Worm (Caenorhabditis elegans) whole organism, mixed stage, embryonic: ENCODE measurements around the gene C17H11.1.

ENCODE experiments used
- M03D4.4 ChIP-seq: sonication (generic microtip); optimal IDR thresholded peaks from 2 replicates; lab custom pipeline; 2017; ENCODE audit warnings: mild to moderate bottlenecking, missing genetic modification characterization, missing compliant biosample characterization
- bed-3 ChIP-seq: fragments of 200-800 bp; sonication (Bioruptor generic); optimal IDR thresholded peaks from 3 replicates; lab custom pipeline; 2018; ENCODE audit warnings: mild to moderate bottlenecking, missing genetic modification characterization, moderate library complexity, missing compliant biosample characterization
- blmp-1 ChIP-seq: fragments of 150-350 bp; optimal IDR thresholded peaks from 2 replicates; lab custom pipeline; 2014; ENCODE audit warnings: missing biosample characterization, missing genetic modification characterization
- ceh-39 ChIP-seq: fragments of 150-350 bp; optimal IDR thresholded peaks from 2 replicates; lab custom pipeline; 2014; ENCODE audit warnings: missing biosample characterization, missing genetic modification characterization
- ceh-43 ChIP-seq: fragments of 200-800 bp; sonication (Bioruptor generic); optimal IDR thresholded peaks from 2 replicates; lab custom pipeline; 2018; ENCODE audit warnings: mild to moderate bottlenecking, missing genetic modification characterization, moderate library complexity, missing compliant biosample characterization
- ceh-83 ChIP-seq: fragments of 200-800 bp; sonication (Bioruptor generic); optimal IDR thresholded peaks from 2 replicates; lab custom pipeline; 2018; ENCODE audit warnings: mild to moderate bottlenecking, missing genetic modification characterization, missing compliant biosample characterization
- ces-1 ChIP-seq: fragments of 150-350 bp; optimal IDR thresholded peaks from 2 replicates; lab custom pipeline; 2014; ENCODE audit warnings: missing biosample characterization, missing genetic modification reagents, missing genetic modification characterization
- cnd-1 ChIP-seq: fragments of 200-800 bp; sonication (Bioruptor generic); optimal IDR thresholded peaks from 2 replicates; lab custom pipeline; 2018; ENCODE audit warnings: mild to moderate bottlenecking, missing genetic modification characterization, missing compliant biosample characterization
- drap-1 ChIP-seq: fragments of 200-800 bp; sonication (Bioruptor generic); optimal IDR thresholded peaks from 3 replicates; lab custom pipeline; 2018; ENCODE audit warnings: mild to moderate bottlenecking, missing genetic modification characterization, missing compliant biosample characterization
- elt-1 ChIP-seq: sonication (generic microtip); optimal IDR thresholded peaks from 2 replicates; lab custom pipeline; 2017; ENCODE audit warnings: missing genetic modification characterization, mild to moderate bottlenecking, missing compliant biosample characterization, antibody characterized with exemption, moderate library complexity, borderline replicate concordance; ENCODE audit not compliant: insufficient read depth
- elt-3 ChIP-seq: fragments of 150-350 bp; optimal IDR thresholded peaks from 2 replicates; lab custom pipeline; 2014; ENCODE audit warnings: missing biosample characterization, missing genetic modification characterization
- flh-1 ChIP-seq: fragments of 200-800 bp; sonication (Bioruptor generic); optimal IDR thresholded peaks from 2 replicates; lab custom pipeline; 2018; ENCODE audit warnings: mild to moderate bottlenecking, missing genetic modification characterization, moderate library complexity, missing compliant biosample characterization
- ham-2 ChIP-seq: fragments of 200-800 bp; sonication (Bioruptor generic); optimal IDR thresholded peaks from 2 replicates; lab custom pipeline; 2018; ENCODE audit warnings: mild to moderate bottlenecking, missing genetic modification characterization, missing compliant biosample characterization
- hlh-1 ChIP-seq: fragments of 150-350 bp; optimal IDR thresholded peaks from 2 replicates; lab custom pipeline; 2014; ENCODE audit warnings: missing biosample characterization, missing genetic modification reagents, missing genetic modification characterization
- lin-13 ChIP-seq: fragments of 150-350 bp; optimal IDR thresholded peaks from 2 replicates; lab custom pipeline; 2014; ENCODE audit warnings: missing biosample characterization, missing genetic modification characterization
- lin-32 ChIP-seq: fragments of 200-800 bp; sonication (Bioruptor generic); optimal IDR thresholded peaks from 2 replicates; lab custom pipeline; 2018; ENCODE audit warnings: mild to moderate bottlenecking, missing genetic modification characterization, missing compliant biosample characterization
- lsy-2 ChIP-seq: fragments of 150-350 bp; optimal IDR thresholded peaks from 2 replicates; lab custom pipeline; 2014; ENCODE audit warnings: missing biosample characterization, missing genetic modification characterization
- mab-5 ChIP-seq: fragments of 150-350 bp; optimal IDR thresholded peaks from 2 replicates; lab custom pipeline; 2014; ENCODE audit warnings: missing biosample characterization, missing genetic modification characterization
- mep-1 ChIP-seq: fragments of 150-350 bp; optimal IDR thresholded peaks from 2 replicates; lab custom pipeline; 2017; ENCODE audit warnings: missing biosample characterization, missing genetic modification reagents, missing genetic modification characterization, inconsistent platforms
- mls-2 ChIP-seq: sonication (generic microtip); optimal IDR thresholded peaks from 2 replicates; lab custom pipeline; 2016; ENCODE audit warnings: mild to moderate bottlenecking, missing genetic modification characterization, moderate library complexity, missing compliant biosample characterization
- nhr-2 ChIP-seq: fragments of 150-350 bp; optimal IDR thresholded peaks from 2 replicates; lab custom pipeline; 2014; ENCODE audit warnings: missing biosample characterization, missing genetic modification characterization
- nhr-237 ChIP-seq: fragments of 150-350 bp; optimal IDR thresholded peaks from 2 replicates; lab custom pipeline; 2014; ENCODE audit warnings: missing biosample characterization, missing genetic modification characterization
- nhr-28 ChIP-seq: fragments of 150-350 bp; optimal IDR thresholded peaks from 2 replicates; lab custom pipeline; 2014; ENCODE audit warnings: missing biosample characterization, missing genetic modification characterization
- nhr-76 ChIP-seq: sonication (generic microtip); optimal IDR thresholded peaks from 2 replicates; lab custom pipeline; 2017; ENCODE audit warnings: missing biosample characterization, missing genetic modification characterization
- pha-4 ChIP-seq: fragments of 150-350 bp; optimal IDR thresholded peaks from 2 replicates; lab custom pipeline; 2018; ENCODE audit warnings: missing biosample characterization, missing genetic modification reagents, missing genetic modification characterization
- sem-2 ChIP-seq: fragments of 200-800 bp; sonication (Bioruptor generic); optimal IDR thresholded peaks from 2 replicates; lab custom pipeline; 2018; ENCODE audit warnings: mild to moderate bottlenecking, missing genetic modification characterization, missing compliant biosample characterization
- snpc-4 ChIP-seq: fragments of 150-350 bp; optimal IDR thresholded peaks from 2 replicates; lab custom pipeline; 2014; ENCODE audit warnings: missing biosample characterization, missing genetic modification characterization
- sptf-1 ChIP-seq: sonication (generic microtip); optimal IDR thresholded peaks from 2 replicates; lab custom pipeline; 2017; ENCODE audit warnings: mild to moderate bottlenecking, missing genetic modification characterization, moderate library complexity, missing compliant biosample characterization
- tbx-8 ChIP-seq: fragments of 200-800 bp; sonication (Bioruptor generic); optimal IDR thresholded peaks from 2 replicates; lab custom pipeline; 2018; ENCODE audit warnings: mild to moderate bottlenecking, missing genetic modification characterization, moderate library complexity, missing compliant biosample characterization
- unc-120 ChIP-seq: sonication (generic microtip); optimal IDR thresholded peaks from 2 replicates; lab custom pipeline; 2017; ENCODE audit warnings: missing genetic modification characterization, missing compliant biosample characterization; ENCODE audit not compliant: poor library complexity, severe bottlenecking
- unc-39 ChIP-seq: fragments of 150-350 bp; optimal IDR thresholded peaks from 2 replicates; lab custom pipeline; 2014; ENCODE audit warnings: missing biosample characterization, missing genetic modification characterization
- unc-62 ChIP-seq: fragments of 150-350 bp; optimal IDR thresholded peaks from 2 replicates; lab custom pipeline; 2014; ENCODE audit warnings: missing biosample characterization, missing genetic modification reagents, missing genetic modification characterization
- zip-8 ChIP-seq: fragments of 150-350 bp; optimal IDR thresholded peaks from 2 replicates; lab custom pipeline; 2014; ENCODE audit warnings: missing biosample characterization, missing genetic modification characterization
- ztf-11 ChIP-seq: fragments of 150-350 bp; optimal IDR thresholded peaks from 2 replicates; lab custom pipeline; 2014; ENCODE audit warnings: missing biosample characterization, missing genetic modification characterization

The C17H11.1 gene

DNA sequence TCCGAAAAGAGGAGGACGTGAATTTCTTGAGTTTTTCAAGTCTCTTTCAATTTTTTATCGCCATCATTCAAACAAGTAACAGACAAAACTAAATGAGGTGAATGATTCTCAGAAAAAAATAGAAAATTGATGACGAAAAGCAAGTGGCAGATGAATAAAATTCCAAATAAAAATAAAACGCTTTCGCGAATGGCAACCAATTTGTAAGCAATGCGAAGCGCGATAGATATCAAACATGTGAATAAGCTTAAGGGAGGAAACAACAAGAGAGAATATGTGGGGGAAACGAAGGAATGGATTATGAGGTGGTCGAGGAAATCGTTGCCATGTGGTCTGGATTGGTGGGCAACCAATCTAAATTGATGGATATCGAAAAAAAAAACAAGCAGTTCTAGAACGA lies 30.8 kb downstream of the C17H11.1 start:
- TF ChIP-seq elt-1 (no peak), mab-5 (tag; lab: Kevin White, UChicago) (no peak), ces-1 (GFP tag; lab: Kevin White, UChicago) (peak; percentile 8), drap-1 (GFP tag; lab: Kevin White, UChicago) (no peak), unc-62 (no peak), lin-32 (GFP tag; lab: Kevin White, UChicago) (no peak)
- TF ChIP-seq, all 35 proteins: peak for 1

DNA sequence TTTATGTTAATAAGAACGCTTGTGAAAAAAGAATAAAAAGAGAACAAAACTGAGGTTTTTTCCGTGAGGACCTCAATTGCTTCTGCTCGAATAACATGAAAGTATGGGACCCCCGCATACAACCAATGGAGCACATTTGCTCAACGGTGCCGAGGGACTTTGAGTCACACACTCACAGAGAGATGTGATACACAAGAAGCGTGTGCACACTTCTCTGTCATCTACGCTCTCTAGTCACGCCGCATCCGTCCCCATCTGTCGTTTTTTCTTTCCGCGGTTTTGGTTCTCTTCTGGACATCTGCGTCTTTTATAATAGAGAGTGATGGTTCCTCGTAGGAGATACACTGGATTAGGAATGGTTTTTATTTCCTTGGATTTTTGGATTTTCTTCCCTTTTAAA lies 32.2 kb downstream of the C17H11.1 start:
- TF ChIP-seq flh-1 (GFP tag; lab: Kevin White, UChicago): no peak
- no peak for TF ChIP-seq blmp-1
- TF ChIP-seq ceh-83: no peak
- TF ChIP-seq lsy-2 (tag; lab: Kevin White, UChicago): peak; percentile 3
- peak; percentile 75 for TF ChIP-seq cnd-1
- TF ChIP-seq ceh-43 (GFP tag; lab: Kevin White, UChicago): no peak
- TF ChIP-seq zip-8 (tag; lab: Kevin White, UChicago): no peak
- TF ChIP-seq ceh-39: no peak
- no peak for TF ChIP-seq mls-2 (tag; lab: Kevin White, UChicago)
- no peak for TF ChIP-seq M03D4.4 (tag; lab: Kevin White, UChicago)
- TF ChIP-seq mep-1 (tag; lab: Kevin White, UChicago): peak; percentile 62
- peak; percentile 22 for TF ChIP-seq sptf-1 (tag; lab: Kevin White, UChicago)
- TF ChIP-seq lin-32 (GFP tag; lab: Kevin White, UChicago): peak; percentile 28
- TF ChIP-seq unc-62: peak; percentile 41
- no peak for TF ChIP-seq pha-4 (tag; lab: Kevin White, UChicago)
- TF ChIP-seq nhr-237 (tag; lab: Kevin White, UChicago): no peak
- TF ChIP-seq hlh-1 (tag; lab: Kevin White, UChicago): peak; percentile 5
- peak; percentile 35 for TF ChIP-seq unc-120 (tag; lab: Kevin White, UChicago)
- peak; percentile 26 for TF ChIP-seq ces-1 (GFP tag; lab: Kevin White, UChicago)
- peak; percentile 7 for TF ChIP-seq lin-13 (tag; lab: Kevin White, UChicago)

DNA sequence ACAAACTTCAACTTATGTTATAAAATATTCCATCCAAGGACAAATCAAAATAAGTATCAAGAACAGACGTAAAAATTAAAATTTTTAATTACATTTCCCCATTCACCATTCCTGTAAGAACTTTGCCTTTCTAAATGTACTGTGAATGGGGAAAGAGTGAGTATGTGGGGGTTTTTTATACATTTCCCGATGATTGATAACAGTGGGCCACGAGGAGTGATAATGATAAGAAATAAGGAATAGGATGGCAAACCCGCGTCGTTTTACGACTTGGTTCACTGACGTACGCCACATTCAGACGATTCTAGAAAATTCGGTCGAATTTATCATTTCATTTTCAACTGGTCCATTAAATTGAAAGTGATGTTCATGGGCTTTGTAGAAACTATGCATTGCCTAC lies 37.3 kb downstream of the C17H11.1 start, which contains the start of gene cdd-1:
cdd-1 (minus strand) TSS at position 151 of the 400 bp plus-strand sequence.
- TF ChIP-seq elt-3 (tag; lab: Kevin White, UChicago) (no peak), lin-32 (GFP tag; lab: Kevin White, UChicago) (no peak), nhr-76 (no peak), mep-1 (tag; lab: Kevin White, UChicago) (no peak), tbx-8 (GFP tag; lab: Kevin White, UChicago) (no peak), nhr-237 (tag; lab: Kevin White, UChicago) (no peak), mls-2 (tag; lab: Kevin White, UChicago) (no peak), cnd-1 (no peak), zip-8 (tag; lab: Kevin White, UChicago) (no peak), mab-5 (tag; lab: Kevin White, UChicago) (no peak), hlh-1 (tag; lab: Kevin White, UChicago) (no peak), pha-4 (tag; lab: Kevin White, UChicago) (no peak), elt-1 (no peak), unc-39 (tag; lab: Kevin White, UChicago) (no peak), bed-3 (GFP tag; lab: Kevin White, UChicago) (no peak), ceh-43 (GFP tag; lab: Kevin White, UChicago) (no peak), nhr-2 (tag; lab: Kevin White, UChicago) (no peak)

DNA sequence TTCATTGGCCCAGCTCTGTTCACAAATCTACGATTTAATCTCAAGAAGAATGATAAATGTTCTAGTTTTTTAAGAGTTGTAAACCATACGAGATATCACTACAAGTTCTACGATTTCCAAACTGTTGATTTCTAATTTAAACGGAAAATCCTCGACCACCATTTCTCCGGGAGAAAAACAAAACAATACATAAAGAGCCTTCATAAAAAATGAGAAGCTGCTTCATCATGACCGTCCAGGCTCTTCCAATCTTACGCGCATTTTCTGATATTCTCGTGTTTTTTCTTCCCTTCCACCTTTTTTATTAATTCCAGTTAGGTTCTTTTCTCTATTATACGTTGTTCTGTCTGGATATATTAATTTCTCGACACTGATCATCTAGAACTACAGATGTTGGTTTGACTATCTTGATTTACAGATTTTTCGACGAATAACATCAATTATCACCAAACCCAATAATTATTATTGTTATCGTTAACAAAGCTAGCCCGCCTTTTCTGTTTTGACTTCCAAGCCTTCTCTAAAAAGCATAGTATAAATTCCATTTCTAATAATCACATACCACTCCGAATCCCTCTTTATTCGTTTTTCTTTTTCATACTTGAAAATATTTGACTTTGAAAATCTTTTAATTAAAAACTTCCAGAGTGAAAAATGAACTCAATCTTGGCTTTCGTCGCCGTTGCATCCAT lies 40.9 kb downstream of the C17H11.1 start, which contains the start of gene C47D2.1:
C47D2.1 (plus strand) TSS at position 642 of the 692 bp plus-strand sequence.
- no peak for TF ChIP-seq nhr-2 (tag; lab: Kevin White, UChicago)
- no peak for TF ChIP-seq pha-4 (tag; lab: Kevin White, UChicago)
- TF ChIP-seq snpc-4: no peak
- TF ChIP-seq unc-62: no peak
- no peak for TF ChIP-seq ceh-43 (GFP tag; lab: Kevin White, UChicago)
- no peak for TF ChIP-seq ztf-11 (tag; lab: Kevin White, UChicago)
- TF ChIP-seq cnd-1: no peak
- no peak for TF ChIP-seq nhr-28 (tag; lab: Kevin White, UChicago)
- TF ChIP-seq elt-1: no peak
- no peak for TF ChIP-seq nhr-237 (tag; lab: Kevin White, UChicago)
- TF ChIP-seq lsy-2 (tag; lab: Kevin White, UChicago): no peak
- TF ChIP-seq sem-2 (GFP tag; lab: Kevin White, UChicago): no peak
- TF ChIP-seq ham-2 (GFP tag; lab: Kevin White, UChicago): no peak
- TF ChIP-seq tbx-8 (GFP tag; lab: Kevin White, UChicago): no peak
